Fruit fly (Drosophila melanogaster) whole organism, embryonic: ENCODE measurements around the gene mthl6.
A peak's percentile ranks its signal among the peaks of the same experiment; 100 is the strongest.

Experiments
- Aef1 ChIP-seq: fragments of 200-800 bp; sonication (Bioruptor generic); IDR thresholded peaks from 3 replicates; pipeline ENCODE4 v1.3.6; 2022; ENCODE audit warnings: missing biosample characterization, missing genetic modification characterization
- CG10565 ChIP-seq: fragments of 200-800 bp; sonication (Bioruptor generic); optimal IDR thresholded peaks from 3 replicates; lab custom pipeline; 2016; ENCODE audit warnings: missing biosample characterization, mild to moderate bottlenecking, missing genetic modification characterization
- CG14014 ChIP-seq: fragments of 200-800 bp; sonication (Bioruptor generic); IDR thresholded peaks from 2 replicates; pipeline ENCODE4 v1.3.6; 2022; ENCODE audit warnings: missing biosample characterization, missing genetic modification characterization
- CG15011 ChIP-seq: fragments of 200-800 bp; sonication (Bioruptor generic); optimal IDR thresholded peaks from 3 replicates; lab custom pipeline; 2018; ENCODE audit warnings: missing biosample characterization, mild to moderate bottlenecking, missing genetic modification characterization
- CG2120 ChIP-seq: fragments of 200-800 bp; sonication (Bioruptor generic); optimal IDR thresholded peaks from 3 replicates; lab custom pipeline; 2016; ENCODE audit warnings: missing biosample characterization, missing genetic modification characterization
- CG32767 ChIP-seq: fragments of 200-800 bp; sonication (Bioruptor generic); IDR thresholded peaks from 2 replicates; pipeline ENCODE4 v1.3.6; 2022; ENCODE audit warnings: missing biosample characterization, missing genetic modification characterization
- CG4854 ChIP-seq: fragments of 200-800 bp; sonication (Bioruptor generic); optimal IDR thresholded peaks from 2 replicates; lab custom pipeline; 2016; ENCODE audit warnings: missing biosample characterization, missing genetic modification characterization, inconsistent platforms
- CG6654 ChIP-seq: fragments of 200-800 bp; sonication (Bioruptor generic); optimal IDR thresholded peaks from 2 replicates; lab custom pipeline; 2017; ENCODE audit warnings: missing biosample characterization, mild to moderate bottlenecking, missing genetic modification characterization
- CG7271 ChIP-seq: fragments of 200-800 bp; sonication (Bioruptor generic); optimal IDR thresholded peaks from 2 replicates; lab custom pipeline; 2018; ENCODE audit warnings: missing biosample characterization, mild to moderate bottlenecking, missing genetic modification characterization, moderate library complexity
- CG7372 ChIP-seq: fragments of 200-800 bp; sonication (Bioruptor generic); IDR thresholded peaks from 2 replicates; pipeline ENCODE4 v1.3.6; 2022; ENCODE audit warnings: missing biosample characterization, missing genetic modification characterization
- CG8388 ChIP-seq: fragments of 200-800 bp; sonication (Bioruptor generic); optimal IDR thresholded peaks from 2 replicates; lab custom pipeline; 2019; ENCODE audit warnings: missing biosample characterization, mild to moderate bottlenecking, missing genetic modification characterization, moderate library complexity
- CHES-1-like ChIP-seq: fragments of 200-800 bp; sonication (Bioruptor generic); optimal IDR thresholded peaks from 2 replicates; lab custom pipeline; 2016; ENCODE audit warnings: missing biosample characterization, missing genetic modification characterization
- CoRest ChIP-seq: fragments of 200-800 bp; sonication (Bioruptor generic); optimal IDR thresholded peaks from 3 replicates; lab custom pipeline; 2018; ENCODE audit warnings: missing biosample characterization, mild to moderate bottlenecking, missing genetic modification characterization, moderate library complexity
- Dref ChIP-seq: fragments of 200-800 bp; sonication (Bioruptor generic); IDR thresholded peaks from 2 replicates; pipeline ENCODE4 v1.3.6; 2022; ENCODE audit warnings: missing biosample characterization, missing genetic modification characterization
- E2f1 ChIP-seq: fragments of 200-800 bp; sonication (Bioruptor generic); IDR thresholded peaks from 2 replicates; pipeline ENCODE4 v1.3.6; 2022; ENCODE audit warnings: missing biosample characterization, missing genetic modification characterization
- Ets65A ChIP-seq: fragments of 200-800 bp; sonication (Bioruptor generic); peaks from one replicate; lab custom pipeline; 2016; ENCODE audit warnings: missing biosample characterization, missing genetic modification characterization
- Fer2 ChIP-seq: fragments of 200-800 bp; sonication (Bioruptor generic); optimal IDR thresholded peaks from 2 replicates; lab custom pipeline; 2018; ENCODE audit warnings: missing biosample characterization, mild to moderate bottlenecking, missing genetic modification characterization, moderate library complexity
- HLH3B ChIP-seq: fragments of 200-800 bp; sonication (Bioruptor generic); IDR thresholded peaks from 2 replicates; pipeline ENCODE4 v1.3.6; 2022; ENCODE audit warnings: missing biosample characterization, missing genetic modification characterization
- HLHmδ ChIP-seq: fragments of 200-800 bp; sonication (Bioruptor generic); optimal IDR thresholded peaks from 2 replicates; lab custom pipeline; 2018; ENCODE audit warnings: missing biosample characterization, mild to moderate bottlenecking, missing genetic modification characterization, moderate library complexity
- Lpt ChIP-seq: fragments of >200 bp; optimal IDR thresholded peaks from 2 replicates; lab custom pipeline; 2018; ENCODE audit warnings: missing biosample characterization, missing genetic modification characterization
- Optix ChIP-seq: fragments of 200-800 bp; sonication (Bioruptor generic); IDR thresholded peaks from 3 replicates; pipeline ENCODE4 v1.3.6; 2022; ENCODE audit warnings: missing biosample characterization, missing genetic modification characterization
- Sry-β ChIP-seq: fragments of 200-800 bp; sonication (Bioruptor generic); optimal IDR thresholded peaks from 2 replicates; lab custom pipeline; 2018; ENCODE audit warnings: missing biosample characterization, mild to moderate bottlenecking, missing genetic modification characterization, moderate library complexity
- Usf ChIP-seq: fragments of 200-800 bp; sonication (Bioruptor generic); optimal IDR thresholded peaks from 2 replicates; lab custom pipeline; 2017; ENCODE audit warnings: missing genotype, missing biosample characterization, missing genetic modification characterization
- Xrp1 ChIP-seq: fragments of 200-800 bp; sonication (Bioruptor generic); IDR thresholded peaks from 2 replicates; pipeline ENCODE4 v1.3.6; 2022; ENCODE audit warnings: missing biosample characterization, missing genetic modification characterization
- aop ChIP-seq: fragments of 200-800 bp; sonication (Bioruptor generic); IDR thresholded peaks from 2 replicates; pipeline ENCODE4 v1.3.6; 2022; ENCODE audit warnings: missing biosample characterization, missing genetic modification characterization
- ato ChIP-seq: fragments of 200-800 bp; sonication (Bioruptor generic); IDR thresholded peaks from 2 replicates; pipeline ENCODE4 v1.3.6; 2022; ENCODE audit warnings: missing biosample characterization, missing genetic modification characterization; ENCODE audit not compliant: partially characterized antibody
- bowl ChIP-seq: fragments of 200-800 bp; sonication (Bioruptor generic); IDR thresholded peaks from 2 replicates; pipeline ENCODE4 v1.3.6; 2022; ENCODE audit warnings: missing biosample characterization, missing genetic modification characterization
- cad ChIP-seq: fragments of >200 bp; optimal IDR thresholded peaks from 2 replicates; lab custom pipeline; 2017; ENCODE audit warnings: missing biosample characterization, missing genetic modification characterization
- crc ChIP-seq: fragments of 200-800 bp; sonication (Bioruptor generic); optimal IDR thresholded peaks from 2 replicates; lab custom pipeline; 2016; ENCODE audit warnings: missing biosample characterization, missing genetic modification characterization
- ems ChIP-seq: fragments of 200-800 bp; sonication (Bioruptor generic); optimal IDR thresholded peaks from 3 replicates; lab custom pipeline; 2016; ENCODE audit warnings: missing biosample characterization, missing genetic modification characterization
- exex ChIP-seq: fragments of 200-800 bp; sonication (Bioruptor generic); optimal IDR thresholded peaks from 4 replicates; lab custom pipeline; 2018; ENCODE audit warnings: missing biosample characterization, mild to moderate bottlenecking, missing genetic modification characterization, moderate library complexity
- eyg ChIP-seq: fragments of 200-800 bp; sonication (Bioruptor generic); optimal IDR thresholded peaks from 3 replicates; lab custom pipeline; 2016; ENCODE audit warnings: missing biosample characterization, missing genetic modification characterization
- gem ChIP-seq: fragments of 200-800 bp; sonication (Bioruptor generic); optimal IDR thresholded peaks from 2 replicates; lab custom pipeline; 2019; ENCODE audit warnings: missing biosample characterization, mild to moderate bottlenecking, missing genetic modification characterization, moderate library complexity
- gsb ChIP-seq: fragments of 200-800 bp; sonication (Bioruptor generic); IDR thresholded peaks from 2 replicates; pipeline ENCODE4 v1.3.6; 2022; ENCODE audit warnings: missing biosample characterization, missing genetic modification characterization
- hb ChIP-seq: fragments of 200-800 bp; sonication (Bioruptor generic); IDR thresholded peaks from 3 replicates; pipeline ENCODE4 v1.3.6; 2022; ENCODE audit warnings: missing biosample characterization, missing genetic modification characterization; ENCODE audit not compliant: partially characterized antibody
- hkb ChIP-seq, 2 experiments: fragments of 200-800 bp in 1 of 2; fragments of >200 bp in 1 of 2; sonication (Bioruptor generic) in 1 of 2; IDR thresholded peaks in 1 of 2; optimal IDR thresholded peaks in 1 of 2; 2 replicates each; pipeline versions ENCODE4 v1.3.6 to Lab custom; 2017 to 2022; ENCODE audit warnings: missing biosample characterization in 1 of 2, missing genetic modification characterization in 1 of 2
- kni ChIP-seq: fragments of 200-800 bp; sonication (Bioruptor generic); optimal IDR thresholded peaks from 3 replicates; lab custom pipeline; 2017; ENCODE audit warnings: mild to moderate bottlenecking, missing biosample characterization, missing genetic modification reagents, missing genetic modification characterization
- lilli ChIP-seq: fragments of 200-800 bp; sonication (Bioruptor generic); optimal IDR thresholded peaks from 3 replicates; lab custom pipeline; 2016; ENCODE audit warnings: missing biosample characterization, missing genetic modification characterization
- nerfin-1 ChIP-seq: fragments of 200-800 bp; sonication (Bioruptor generic); optimal IDR thresholded peaks from 3 replicates; lab custom pipeline; 2019; ENCODE audit warnings: missing biosample characterization, mild to moderate bottlenecking, missing genetic modification characterization, moderate library complexity
- pan ChIP-seq, 4 experiments: fragments of >200 bp in 3 of 4; fragments of 200-800 bp in 1 of 4; sonication (Bioruptor generic) in 1 of 4; optimal IDR thresholded peaks in 3 of 4; IDR thresholded peaks in 1 of 4; 2 replicates each; pipeline versions ENCODE4 v1.3.6 to Lab custom; 2017 to 2022; ENCODE audit warnings: missing biosample characterization in 2 of 4, missing genetic modification characterization in 2 of 4, mixed read lengths in 1 of 4
- pros ChIP-seq: fragments of 200-800 bp; sonication (Bioruptor generic); optimal IDR thresholded peaks from 3 replicates; lab custom pipeline; 2019; ENCODE audit warnings: missing biosample characterization, mild to moderate bottlenecking, missing genetic modification characterization, moderate library complexity
- run ChIP-seq: fragments of 200-800 bp; sonication (Bioruptor generic); optimal IDR thresholded peaks from 3 replicates; lab custom pipeline; 2018; ENCODE audit warnings: missing biosample characterization, mild to moderate bottlenecking, missing genetic modification characterization
- sc ChIP-seq, 3 experiments: fragments of >200 bp in 2 of 3; fragments of 200-800 bp in 1 of 3; sonication (Bioruptor generic) in 1 of 3; optimal IDR thresholded peaks; 2 replicates in 2 of 3; 3 replicates in 1 of 3; lab custom pipeline; 2017; ENCODE audit warnings: mild to moderate bottlenecking in 1 of 3, missing biosample characterization in 1 of 3, missing genetic modification characterization in 1 of 3, missing genetic modification reagents in 1 of 3
- sqz ChIP-seq: fragments of 200-800 bp; sonication (Bioruptor generic); optimal IDR thresholded peaks from 3 replicates; lab custom pipeline; 2018; ENCODE audit warnings: missing biosample characterization, mild to moderate bottlenecking, missing genetic modification characterization
- tna ChIP-seq: fragments of 200-800 bp; sonication (Bioruptor generic); IDR thresholded peaks from 2 replicates; pipeline ENCODE4 v1.3.6; 2022; ENCODE audit warnings: missing biosample characterization, missing genetic modification characterization; ENCODE audit not compliant: partially characterized antibody
- trem ChIP-seq: fragments of 200-800 bp; optimal IDR thresholded peaks from 3 replicates; lab custom pipeline; 2019; ENCODE audit warnings: missing biosample characterization, mild to moderate bottlenecking, missing genetic modification characterization, moderate library complexity
- wor ChIP-seq: fragments of 200-800 bp; sonication (Bioruptor generic); IDR thresholded peaks from 2 replicates; pipeline ENCODE4 v1.3.6; 2022; ENCODE audit warnings: missing biosample characterization, missing genetic modification characterization

mthl6 gene

DNA sequence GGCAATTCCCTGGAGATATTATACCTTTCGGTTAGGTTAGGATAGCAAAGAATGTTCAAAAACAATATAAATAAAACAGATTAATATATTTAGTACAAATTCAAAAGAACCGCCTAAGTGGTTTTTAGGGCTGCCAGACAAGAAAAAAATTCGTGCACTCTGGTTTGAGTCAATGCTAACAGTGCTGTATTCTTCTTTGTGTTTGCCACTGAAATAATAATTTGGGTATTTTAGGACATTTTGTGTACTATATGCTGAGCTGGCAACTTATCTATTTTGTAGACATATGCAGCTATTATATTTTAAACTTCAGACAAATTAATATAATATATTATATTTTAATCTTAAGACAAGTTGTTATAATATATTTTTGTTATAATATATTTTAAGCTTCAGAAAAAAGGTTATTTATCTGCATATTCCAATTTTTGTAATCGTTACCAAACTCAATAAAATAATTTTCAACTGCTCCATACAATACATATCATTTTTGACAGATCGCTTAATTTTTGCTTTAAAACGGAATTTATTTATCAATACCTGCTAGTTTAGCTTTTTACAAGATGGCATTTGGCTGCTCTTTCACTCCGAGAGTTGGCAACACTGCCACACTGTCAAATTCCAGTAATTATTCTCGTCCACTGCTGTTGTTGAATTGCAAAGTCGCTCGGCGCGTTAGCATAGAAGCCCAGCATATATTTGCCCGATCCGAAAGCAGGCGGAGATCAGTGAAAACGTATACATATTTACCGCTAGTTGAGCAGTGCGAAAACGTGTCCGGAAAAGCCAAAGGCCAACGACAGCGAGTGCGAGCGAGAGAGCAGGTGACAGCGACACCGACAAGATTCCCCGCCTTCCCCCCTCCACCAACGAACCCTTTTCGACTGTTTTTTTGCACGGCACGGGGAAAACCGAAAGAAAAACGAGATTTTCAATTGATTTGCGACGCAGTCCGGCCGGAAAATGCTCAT, 24.9 kb downstream of the mthl6 start, which contains the start of gene CG7546 (continued):
- TF ChIP-seq Lpt (no peak), sqz (GFP tag; lab: Kevin White, UChicago) (no peak), hb (GFP tag; lab: Robert Waterston, UW) (no peak), CoRest (peak; percentile 72), Xrp1 (GFP tag; lab: Robert Waterston, UW) (no peak), gem (tag; lab: Kevin White, UChicago) (no peak), nerfin-1 (tag; lab: Kevin White, UChicago) (peak; percentile 27), lilli (GFP tag; lab: Kevin White, UChicago) (peak; percentile 31), exex (tag; lab: Kevin White, UChicago) (no peak), CG15011 (GFP tag; lab: Kevin White, UChicago) (no peak), gsb (GFP tag; lab: Robert Waterston, UW) (no peak), hkb (optimal IDR thresholded peaks at IDR 0.05; lab: Kevin White, UChicago) (no peak), hkb (GFP tag; IDR thresholded peaks at IDR 0.05; lab: Robert Waterston, UW) (no peak), Usf (peak; percentile 47), run (tag; lab: Kevin White, UChicago) (no peak), pan (optimal IDR thresholded peaks at IDR 0.05; lab: Kevin White, UChicago) (no peak), pan (GFP tag; optimal IDR thresholded peaks at IDR 0.05 in 1 of 2, IDR thresholded peaks at IDR 0.05 in 1 of 2) (no peak), sc (optimal IDR thresholded peaks at IDR 0.05; lab: Kevin White, UChicago) (no peak), sc (GFP tag; optimal IDR thresholded peaks at IDR 0.05; lab: Kevin White, UChicago) (no peak), Dref (GFP tag; lab: Robert Waterston, UW) (peak; percentile 49), ato (no peak), CG32767 (GFP tag; lab: Robert Waterston, UW) (no peak), tna (GFP tag; lab: Robert Waterston, UW) (no peak), cad (GFP tag; lab: Kevin White, UChicago) (no peak), CG6654 (GFP tag; lab: Kevin White, UChicago) (no peak), CG2120 (GFP tag; lab: Kevin White, UChicago) (peak; percentile 63), crc (GFP tag; lab: Kevin White, UChicago) (no peak), kni (GFP tag; lab: Kevin White, UChicago) (no peak), CG8388 (GFP tag; lab: Kevin White, UChicago) (peak; percentile 20), Sry-β (peak; percentile 95), ems (GFP tag; lab: Kevin White, UChicago) (no peak), bowl (GFP tag; lab: Robert Waterston, UW) (no peak), Optix (GFP tag; lab: Robert Waterston, UW) (no peak), CHES-1-like (GFP tag; lab: Kevin White, UChicago) (peak; percentile 35), CG14014 (GFP tag; lab: Robert Waterston, UW) (no peak; the same call in 1 of the 2 replicates), Ets65A (GFP tag; lab: Kevin White, UChicago) (peak; percentile 18), HLHmδ (GFP tag; lab: Kevin White, UChicago) (no peak), Fer2 (no peak), eyg (GFP tag; lab: Kevin White, UChicago) (no peak), Aef1 (GFP tag; lab: Robert Waterston, UW) (peak; percentile 29; the same call in 1 of the 3 replicates), HLH3B (GFP tag; lab: Robert Waterston, UW) (0 out of 2 replicates have a peak, but pooled peaks have one; percentile 15), E2f1 (0 out of 2 replicates have a peak, but pooled peaks have one; percentile 14), aop (no peak), pros (GFP tag; lab: Kevin White, UChicago) (no peak), CG7372 (GFP tag; lab: Robert Waterston, UW) (0 out of 2 replicates have a peak, but pooled peaks have one; percentile 9), wor (GFP tag; lab: Robert Waterston, UW) (no peak), trem (tag; lab: Kevin White, UChicago) (peak; percentile 58), CG4854 (GFP tag; lab: Kevin White, UChicago) (no peak), CG10565 (GFP tag; lab: Kevin White, UChicago) (no peak), CG7271 (tag; lab: Kevin White, UChicago) (no peak)
